Fruit fly (Drosophila melanogaster) Kc167 (cell line): ENCODE results near the gene Dhc93AB.

Experiments
- Myc ChIP-seq: fragments of >200 bp; optimal IDR thresholded peaks from 2 replicates; lab custom pipeline; 2017; ENCODE audit warnings: missing external identifiers
- h ChIP-seq: fragments of >200 bp; optimal IDR thresholded peaks from 3 replicates; lab custom pipeline; 2018; ENCODE audit warnings: missing external identifiers
- insv ChIP-seq: fragments of >200 bp; optimal IDR thresholded peaks from 3 replicates; lab custom pipeline; 2018; ENCODE audit warnings: missing external identifiers
- psq ChIP-seq: fragments of >200 bp; optimal IDR thresholded peaks from 2 replicates; lab custom pipeline; 2017; ENCODE audit warnings: missing external identifiers
- ttk ChIP-seq: sonication (Bioruptor generic); optimal IDR thresholded peaks from 2 replicates; lab custom pipeline; 2017; ENCODE audit warnings: missing external identifiers

DNA sequence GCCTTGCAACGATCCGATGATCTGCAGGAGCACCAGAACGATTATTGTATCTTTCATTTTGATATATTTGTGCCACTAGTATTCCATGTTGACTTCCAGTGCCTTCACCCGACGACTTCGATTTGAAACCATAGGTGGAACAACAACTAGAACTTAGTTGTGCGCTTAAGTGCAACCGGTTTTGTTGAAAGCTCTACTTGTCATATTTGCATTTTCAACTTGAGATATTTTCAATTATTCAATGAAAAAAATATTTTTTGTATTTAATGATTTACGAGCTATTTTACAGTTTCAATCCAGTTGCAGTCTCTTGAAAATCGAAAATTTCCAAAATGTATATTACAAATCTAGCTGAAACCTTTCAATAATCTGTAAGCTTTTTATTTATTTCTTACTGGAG is 4.6 kb upstream of the Dhc93AB start, which contains the start of gene CG31207:
- TF ChIP-seq h (lab: Kevin White, UChicago) (no peak), Myc (no peak), psq (no peak), insv (lab: Kevin White, UChicago) (no peak), ttk (no peak)
